Fruit fly (Drosophila melanogaster): ENCODE results near the gene boss.

Gene boss

DNA sequence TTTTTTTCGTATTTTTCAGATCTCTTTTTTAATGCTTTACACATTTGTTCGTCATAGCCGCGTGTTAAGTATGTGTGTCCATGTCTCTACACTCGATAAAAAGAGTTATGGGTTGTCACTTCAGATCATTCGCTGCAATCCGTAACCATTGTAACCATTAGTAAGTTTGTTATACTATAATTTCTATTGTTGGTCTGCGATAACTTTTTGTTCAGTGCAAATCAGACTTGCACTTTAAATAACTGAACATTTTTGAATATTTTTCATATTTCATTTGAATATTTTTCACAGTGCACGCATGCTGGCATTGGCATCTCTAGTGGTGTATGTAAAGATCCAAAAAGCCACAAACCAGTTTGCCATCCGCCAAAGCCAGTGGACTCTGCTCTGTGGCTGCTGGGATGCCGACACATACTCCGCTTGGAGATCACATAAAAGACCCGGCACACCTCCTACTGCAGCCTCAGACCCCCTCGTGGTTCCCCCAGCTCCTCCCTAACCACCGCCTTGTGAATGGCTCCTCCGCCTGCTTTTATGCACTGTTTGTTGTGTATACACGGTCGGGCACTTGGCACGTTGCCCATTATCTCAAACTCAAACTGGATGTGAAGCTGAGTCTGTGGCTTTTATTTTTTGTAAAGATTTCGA is 47.2 kb downstream of the boss start (continued):
- peak; percentile 83 for TF ChIP-seq Abd-B (GFP tag; optimal IDR thresholded peaks at IDR 0.05)
- TF ChIP-seq Hand (GFP tag; optimal IDR thresholded peaks at IDR 0.05), result peak; percentile 47
- peak; percentile 81 for TF ChIP-seq odd (GFP tag; optimal IDR thresholded peaks at IDR 0.05)
- TF ChIP-seq so (GFP tag; IDR thresholded peaks at IDR 0.05), result peak; percentile 84; the same call in 2 of the 3 replicates
- TF ChIP-seq CG1529 (GFP tag; optimal IDR thresholded peaks at IDR 0.05), result peak; percentile 80
- TF ChIP-seq tap (tag; optimal IDR thresholded peaks at IDR 0.05), result peak; percentile 92
- peak; percentile 8 for TF ChIP-seq Elba2 (GFP tag; optimal IDR thresholded peaks at IDR 0.05)
- TF ChIP-seq vnd (GFP tag; IDR thresholded peaks at IDR 0.05; ENCODE audit: partially characterized antibody), result no peak
- TF ChIP-seq CG17568 (GFP tag; optimal IDR thresholded peaks at IDR 0.05), result peak; percentile 86
- no peak for TF ChIP-seq ftz-f1 (GFP tag; optimal IDR thresholded peaks at IDR 0.05)
- peak; percentile 54 for TF ChIP-seq CG4617 (GFP tag; optimal IDR thresholded peaks at IDR 0.05; ENCODE audit: borderline replicate concordance)
- 0 out of 3 replicates have a peak, but pooled peaks have one; percentile 47 for TF ChIP-seq CG2199 (GFP tag; IDR thresholded peaks at IDR 0.05)
- TF ChIP-seq wor (GFP tag; IDR thresholded peaks at IDR 0.05), result peak; percentile 73
- TF ChIP-seq onecut (GFP tag; IDR thresholded peaks at IDR 0.05), result peak; percentile 72
- TF ChIP-seq CG11723 (GFP tag; optimal IDR thresholded peaks at IDR 0.05), result peak; percentile 79

DNA sequence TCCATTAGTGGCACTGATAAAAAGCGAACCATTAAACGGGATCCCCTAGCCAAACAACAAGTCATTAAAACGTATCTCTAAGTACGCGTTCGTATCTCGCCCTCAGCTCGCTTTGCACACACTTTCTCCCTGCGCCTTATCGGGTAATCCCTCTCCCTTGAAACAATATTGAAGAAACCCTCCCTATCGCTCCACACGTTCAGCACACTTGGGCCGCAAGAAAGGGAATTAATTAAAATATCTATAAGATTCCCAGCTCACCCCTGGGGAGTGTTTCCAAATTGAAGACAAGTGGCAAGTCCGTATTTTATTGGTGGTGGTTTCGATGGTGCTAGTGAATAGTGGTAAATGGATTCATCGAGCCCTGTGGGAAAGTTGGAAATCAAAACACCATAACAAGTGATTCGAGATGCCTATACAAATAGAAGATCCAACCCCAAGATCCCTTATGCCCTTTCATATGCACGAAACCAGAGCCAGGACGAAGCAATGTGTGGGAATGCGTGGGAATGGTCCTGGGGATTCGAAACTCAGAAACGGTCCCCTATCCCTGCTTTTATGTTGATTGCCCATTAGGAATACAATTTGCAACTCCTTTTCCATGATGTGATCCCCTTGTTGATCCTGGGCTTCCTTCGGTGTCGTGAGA is 48.1 kb downstream of the boss start:
- TF ChIP-seq Blimp-1 (GFP tag; optimal IDR thresholded peaks at IDR 0.05) (peak; percentile 24), Dek (tag; optimal IDR thresholded peaks at IDR 0.05) (no peak), pros (GFP tag; optimal IDR thresholded peaks at IDR 0.05) (peak; percentile 93), grn (GFP tag; optimal IDR thresholded peaks at IDR 0.05) (peak; percentile 8), vvl (GFP tag; IDR thresholded peaks at IDR 0.05) (peak; percentile 24; the same call in 1 of the 2 replicates), HLHmδ (GFP tag; optimal IDR thresholded peaks at IDR 0.05) (peak; percentile 87), sens (GFP tag) (peak; percentile 72), lov (optimal IDR thresholded peaks at IDR 0.05) (no peak), lov (GFP tag; IDR thresholded peaks at IDR 0.05) (0 out of 3 replicates have a peak, but pooled peaks have one; percentile 9), Fer1 (GFP tag; optimal IDR thresholded peaks at IDR 0.05) (no peak), oc (tag; optimal IDR thresholded peaks at IDR 0.05) (peak; percentile 48), Myb (GFP tag; optimal IDR thresholded peaks at IDR 0.05) (no peak), nerfin-1 (tag; optimal IDR thresholded peaks at IDR 0.05) (peak; percentile 89), D (optimal IDR thresholded peaks at IDR 0.05) (peak; percentile 8), D (GFP tag; optimal IDR thresholded peaks at IDR 0.05) (no peak), CG7745 (tag; optimal IDR thresholded peaks at IDR 0.05) (peak; percentile 36), ap (GFP tag; IDR thresholded peaks at IDR 0.05) (no peak)

DNA sequence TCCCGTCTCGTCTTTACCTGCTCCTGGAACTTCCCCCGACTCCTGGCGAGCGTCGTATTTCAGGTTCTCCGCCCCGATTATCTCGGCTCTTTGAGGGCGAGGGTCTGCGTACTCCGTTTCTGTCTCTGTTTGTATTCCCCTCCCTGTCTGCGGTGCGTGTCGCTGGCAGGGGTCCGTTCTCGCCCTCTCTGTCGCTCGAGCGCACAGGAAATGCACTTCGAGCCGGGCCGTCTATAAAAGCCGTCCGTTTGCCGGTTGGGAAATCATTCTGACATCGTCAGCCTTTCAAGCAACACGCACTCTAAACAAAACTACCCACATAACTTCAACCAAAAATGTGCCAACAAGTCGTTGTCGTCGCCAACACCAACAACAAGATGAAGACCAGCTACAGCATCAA is 48.8 kb downstream of the boss start:
- TF ChIP-seq Dref (GFP tag; IDR thresholded peaks at IDR 0.05), result no peak
- TF ChIP-seq jigr1 (GFP tag; IDR thresholded peaks at IDR 0.05), result no peak
- no peak for TF ChIP-seq Adf1 (GFP tag; IDR thresholded peaks at IDR 0.05)
- no peak for TF ChIP-seq tx (GFP tag; optimal IDR thresholded peaks at IDR 0.05)
- TF ChIP-seq gsb-n (tag; optimal IDR thresholded peaks at IDR 0.05), result peak; percentile 42
- TF ChIP-seq dm (GFP tag; optimal IDR thresholded peaks at IDR 0.05), result no peak
- no peak for TF ChIP-seq Lpt (GFP tag; optimal IDR thresholded peaks at IDR 0.05)
- no peak for TF ChIP-seq gem (tag; optimal IDR thresholded peaks at IDR 0.05)
- TF ChIP-seq crol (GFP tag; IDR thresholded peaks at IDR 0.05), result peak; percentile 72
- no peak for TF ChIP-seq CG7372 (GFP tag; IDR thresholded peaks at IDR 0.05)
- no peak for TF ChIP-seq Dfd (GFP tag; optimal IDR thresholded peaks at IDR 0.05)
- TF ChIP-seq Mes4 (GFP tag; optimal IDR thresholded peaks at IDR 0.05), result no peak
- TF ChIP-seq ase (GFP tag; IDR thresholded peaks at IDR 0.05), result no peak
- peak; percentile 49; the same call in 1 of the 3 replicates for TF ChIP-seq otp (GFP tag; IDR thresholded peaks at IDR 0.05)
- no peak for TF ChIP-seq CG2129 (GFP tag; IDR thresholded peaks at IDR 0.05; ENCODE audit: partially characterized antibody)
- TF ChIP-seq CG8765 (GFP tag; IDR thresholded peaks at IDR 0.05), result no peak
- no peak for TF ChIP-seq CG8281 (tag; optimal IDR thresholded peaks at IDR 0.05)
- no peak for TF ChIP-seq stwl (tag; optimal IDR thresholded peaks at IDR 0.05)
